Fruit fly (Drosophila melanogaster): ENCODE results near the gene Mcm6.

dm6 chrX:6673637-6674487 is at the start of gene Mcm6, which contains the start of gene CG3198:
- TF ChIP-seq pan (optimal IDR thresholded peaks at IDR 0.05): no peak
- TF ChIP-seq CG8478 (optimal IDR thresholded peaks at IDR 0.05): no peak

All from whole organism.